Worm (Caenorhabditis elegans) whole organism, L1 larva: ENCODE results near the gene mua-3.

Experiments used
- F16B12.6 ChIP-seq: fragments of 150-350 bp; optimal IDR thresholded peaks from 2 replicates; lab custom pipeline; 2014; ENCODE audit warnings: missing biosample characterization, missing genetic modification characterization
- efl-1 ChIP-seq, 4 experiments: fragments of 150-350 bp; optimal IDR thresholded peaks in 3 of 4; peaks in 1 of 4; 1 replicate in 1 of 4; 2 replicates in 3 of 4; lab custom pipeline; 2014; ENCODE audit warnings: missing biosample characterization in 2 of 4, missing genetic modification characterization in 2 of 4, missing genetic modification reagents in 2 of 4

ce11 chrIII:10156269-10156668 lies 4.2 kb upstream of the mua-3 start:
- TF ChIP-seq F16B12.6 (tag; lab: Kevin White, UChicago) (no peak), efl-1 (optimal IDR thresholded peaks at IDR 0.05; lab: Kevin White, UChicago) (no peak), efl-1 (GFP tag; optimal IDR thresholded peaks at IDR 0.05 in 1 of 2; lab: Kevin White, UChicago) (no peak)
